Fruit fly (Drosophila melanogaster) whole organism, adult: ENCODE measurements around the gene Lip1.

Experiments
- CG12768 ChIP-seq: fragments of 200-800 bp; sonication (Bioruptor generic); optimal IDR thresholded peaks from 2 replicates; lab custom pipeline; 2017; ENCODE audit warnings: missing biosample characterization, missing genetic modification characterization, mild to moderate bottlenecking, moderate library complexity, missing genetic modification reagents
- CG14711 ChIP-seq: fragments of 200-800 bp; sonication (Bioruptor generic); optimal IDR thresholded peaks from 2 replicates; lab custom pipeline; 2018; ENCODE audit warnings: missing biosample characterization, mild to moderate bottlenecking, missing genetic modification characterization, moderate library complexity
- CG1620 ChIP-seq: fragments of 200-800 bp; sonication (Bioruptor generic); optimal IDR thresholded peaks from 2 replicates; lab custom pipeline; 2016; ENCODE audit warnings: missing biosample characterization, missing genetic modification characterization
- CG33017 ChIP-seq: fragments of 200-800 bp; sonication (Bioruptor generic); optimal IDR thresholded peaks from 2 replicates; lab custom pipeline; 2018; ENCODE audit warnings: missing biosample characterization, mild to moderate bottlenecking, missing genetic modification characterization, moderate library complexity
- CG5204 ChIP-seq: fragments of 200-800 bp; sonication (Bioruptor generic); optimal IDR thresholded peaks from 2 replicates; lab custom pipeline; 2016; ENCODE audit warnings: missing biosample characterization, missing genetic modification characterization
- Clk ChIP-seq: fragments of 200-800 bp; sonication (Bioruptor generic); optimal IDR thresholded peaks from 2 replicates; lab custom pipeline; 2017; ENCODE audit warnings: missing biosample characterization, missing genetic modification characterization
- Crg-1 ChIP-seq: fragments of 200-800 bp; sonication (Bioruptor generic); optimal IDR thresholded peaks from 2 replicates; lab custom pipeline; 2016; ENCODE audit warnings: missing biosample characterization, missing genetic modification characterization
- Hr96 ChIP-seq: fragments of 200-800 bp; sonication (Bioruptor generic); optimal IDR thresholded peaks from 2 replicates; lab custom pipeline; 2016; ENCODE audit warnings: missing biosample characterization, missing genetic modification characterization
- bab1 ChIP-seq: fragments of 200-800 bp; sonication (Bioruptor generic); optimal IDR thresholded peaks from 3 replicates; lab custom pipeline; 2019; ENCODE audit warnings: missing biosample characterization, mild to moderate bottlenecking, missing genetic modification characterization, moderate library complexity
- cnc ChIP-seq, 2 experiments: fragments of >200 bp; optimal IDR thresholded peaks; 2 replicates each; lab custom pipeline; 2017
- kay ChIP-seq: fragments of 200-800 bp; sonication (Bioruptor generic); peaks from one replicate; lab custom pipeline; 2016; ENCODE audit warnings: missing biosample characterization, missing genetic modification characterization, borderline replicate concordance
- ovo ChIP-seq: fragments of 200-800 bp; sonication (Bioruptor generic); optimal IDR thresholded peaks from 2 replicates; lab custom pipeline; 2016; ENCODE audit warnings: missing biosample characterization, missing genetic modification characterization
- tj ChIP-seq: fragments of 200-800 bp; sonication (Bioruptor generic); optimal IDR thresholded peaks from 3 replicates; lab custom pipeline; 2017; ENCODE audit warnings: missing biosample characterization, mild to moderate bottlenecking, missing genetic modification characterization, moderate library complexity

DNA sequence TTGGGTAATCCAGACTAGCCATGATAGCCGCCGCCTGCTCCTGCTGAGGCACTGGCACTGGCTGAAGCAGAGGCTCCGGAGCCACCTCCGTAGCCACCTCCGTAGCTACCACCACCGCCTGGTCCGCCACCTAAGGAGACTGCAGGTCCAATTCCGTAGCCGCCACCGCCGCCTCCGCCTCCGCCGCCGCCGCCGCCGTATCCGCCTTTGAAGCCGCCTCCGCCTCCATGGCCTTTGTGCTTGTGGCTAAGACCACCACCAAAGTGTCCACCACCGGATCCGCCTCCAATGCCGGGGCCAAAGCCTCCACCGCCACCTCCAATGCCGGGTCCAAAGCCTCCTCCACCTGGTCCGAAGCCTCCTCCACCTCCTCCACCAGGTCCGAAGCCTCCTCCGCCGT lies 8.3 kb downstream of the Lip1 start:
- no peak for TF ChIP-seq CG12768 (GFP tag; lab: Kevin White, UChicago)
- TF ChIP-seq CG1620 (GFP tag; lab: Kevin White, UChicago) = no peak
- TF ChIP-seq Clk (GFP tag; lab: Kevin White, UChicago) = no peak
- TF ChIP-seq Crg-1 (GFP tag; lab: Kevin White, UChicago) = no peak
- TF ChIP-seq CG5204 (GFP tag; lab: Kevin White, UChicago) = no peak
- no peak for TF ChIP-seq kay
- no peak for TF ChIP-seq CG33017 (tag; lab: Kevin White, UChicago)
- no peak for TF ChIP-seq ovo (GFP tag; lab: Kevin White, UChicago)
- no peak for TF ChIP-seq Hr96
- TF ChIP-seq tj (GFP tag; lab: Kevin White, UChicago) = no peak
- no peak for TF ChIP-seq cnc (optimal IDR thresholded peaks at IDR 0.05; lab: Kevin White, UChicago)
- no peak for TF ChIP-seq CG14711 (tag; lab: Kevin White, UChicago)
- no peak for TF ChIP-seq bab1 (GFP tag; lab: Kevin White, UChicago)
